Fruit fly (Drosophila melanogaster) whole organism, wandering third instar larva: Measurements from ENCODE around the gene CG34309.

Source experiments
- Abd-B ChIP-seq: fragments of >200 bp; optimal IDR thresholded peaks from 2 replicates; lab custom pipeline; 2017; ENCODE audit warnings: missing biosample characterization, missing genetic modification characterization
- CG32264 ChIP-seq: fragments of 200-800 bp; sonication (Bioruptor generic); optimal IDR thresholded peaks from 2 replicates; lab custom pipeline; 2016; ENCODE audit warnings: missing biosample characterization, missing genetic modification characterization
- CG9705 ChIP-seq: fragments of 200-800 bp; sonication (Bioruptor generic); optimal IDR thresholded peaks from 2 replicates; lab custom pipeline; 2018; ENCODE audit warnings: missing biosample characterization, mild to moderate bottlenecking, missing genetic modification characterization
- CrebA ChIP-seq: fragments of 200-800 bp; sonication (Bioruptor generic); optimal IDR thresholded peaks from 2 replicates; lab custom pipeline; 2016; ENCODE audit warnings: missing biosample characterization, mild to moderate bottlenecking, missing genetic modification characterization, borderline replicate concordance
- Dfd ChIP-seq: fragments of >200 bp; optimal IDR thresholded peaks from 2 replicates; lab custom pipeline; 2017; ENCODE audit warnings: missing biosample characterization, missing genetic modification characterization
- Dif ChIP-seq: fragments of 200-275, 200-300 bp; sonication (Bioruptor generic); optimal IDR thresholded peaks from 2 replicates; lab custom pipeline; 2018; ENCODE audit warnings: missing biosample characterization, missing genetic modification characterization; ENCODE audit not compliant: partially characterized antibody
- GATAd ChIP-seq: sonication (Bioruptor generic); optimal IDR thresholded peaks from 2 replicates; lab custom pipeline; 2016; ENCODE audit warnings: missing biosample characterization, missing genetic modification characterization
- HLH106 ChIP-seq: fragments of 200-800 bp; optimal IDR thresholded peaks from 3 replicates; lab custom pipeline; 2019; ENCODE audit warnings: missing biosample characterization, mild to moderate bottlenecking, missing genetic modification characterization, moderate library complexity
- Hnf4 ChIP-seq: fragments of 200-800 bp; sonication (Bioruptor generic); optimal IDR thresholded peaks from 2 replicates; lab custom pipeline; 2016; ENCODE audit warnings: missing biosample characterization, mild to moderate bottlenecking, missing genetic modification characterization
- Hr78 ChIP-seq: fragments of >200 bp; optimal IDR thresholded peaks from 2 replicates; lab custom pipeline; 2017; ENCODE audit warnings: missing biosample characterization, missing genetic modification characterization
- Hr83 ChIP-seq: fragments of 200-300 bp; sonication (Bioruptor generic); optimal IDR thresholded peaks from 2 replicates; lab custom pipeline; 2016; ENCODE audit warnings: missing biosample characterization, mild to moderate bottlenecking, missing genetic modification characterization, moderate library complexity; ENCODE audit not compliant: poor library complexity, severe bottlenecking
- Jra ChIP-seq: sonication (Bioruptor generic); optimal IDR thresholded peaks from 2 replicates; lab custom pipeline; 2016; ENCODE audit warnings: missing biosample characterization, missing genetic modification characterization
- Mio ChIP-seq: sonication (Bioruptor generic); optimal IDR thresholded peaks from 2 replicates; lab custom pipeline; 2016; ENCODE audit warnings: missing biosample characterization, missing genetic modification characterization
- Myc ChIP-seq: fragments of >200 bp; optimal IDR thresholded peaks from 2 replicates; lab custom pipeline; 2017
- N ChIP-seq: fragments of >200 bp; optimal IDR thresholded peaks from 2 replicates; lab custom pipeline; 2018; ENCODE audit warnings: missing biosample characterization, missing external identifiers, missing genetic modification characterization
- OdsH ChIP-seq: fragments of 200-800 bp; sonication (Bioruptor generic); optimal IDR thresholded peaks from 2 replicates; lab custom pipeline; 2016; ENCODE audit warnings: missing biosample characterization, mild to moderate bottlenecking, missing genetic modification characterization
- Rel ChIP-seq, 2 experiments: fragments of 200-800 bp; sonication (Bioruptor generic) in 1 of 2; optimal IDR thresholded peaks; 2 replicates in 1 of 2; 3 replicates in 1 of 2; lab custom pipeline; 2016 to 2019; ENCODE audit warnings: mild to moderate bottlenecking in 2 of 2, missing biosample characterization in 2 of 2, missing genetic modification characterization in 2 of 2, moderate library complexity in 1 of 2
- Sp1 ChIP-seq: fragments of 200-800 bp; sonication (Bioruptor generic); optimal IDR thresholded peaks from 3 replicates; lab custom pipeline; 2019; ENCODE audit warnings: missing biosample characterization, mild to moderate bottlenecking, missing genetic modification characterization, moderate library complexity
- Vsx2 ChIP-seq: fragments of 200-300, 225-300 bp; sonication (Bioruptor generic); optimal IDR thresholded peaks from 2 replicates; lab custom pipeline; 2018; ENCODE audit warnings: missing biosample characterization, missing genetic modification characterization; ENCODE audit not compliant: partially characterized antibody
- br ChIP-seq: fragments of 200-800 bp; sonication (Bioruptor generic); optimal IDR thresholded peaks from 2 replicates; lab custom pipeline; 2016; ENCODE audit warnings: missing biosample characterization, missing genetic modification characterization
- brk ChIP-seq: fragments of 200-800 bp; sonication (Bioruptor generic); optimal IDR thresholded peaks from 2 replicates; lab custom pipeline; 2016; ENCODE audit warnings: missing biosample characterization, mild to moderate bottlenecking, missing genetic modification characterization
- dl ChIP-seq, 2 experiments: fragments of 175-275, 200-275 bp in 1 of 2; fragments of 200-275 bp in 1 of 2; sonication (Bioruptor generic); optimal IDR thresholded peaks; lab custom pipeline; 2018; ENCODE audit warnings: mild to moderate bottlenecking in 2 of 2, missing biosample characterization in 2 of 2, missing genetic modification characterization in 2 of 2, moderate library complexity in 2 of 2; ENCODE audit not compliant: partially characterized antibody in 2 of 2, insufficient read depth in 1 of 2
- dmrt93B ChIP-seq: fragments of 200-800 bp; sonication (Bioruptor generic); optimal IDR thresholded peaks from 2 replicates; lab custom pipeline; 2018; ENCODE audit warnings: missing biosample characterization, mild to moderate bottlenecking, missing genetic modification characterization
- dsf ChIP-seq: sonication (Bioruptor generic); optimal IDR thresholded peaks from 2 replicates; lab custom pipeline; 2016; ENCODE audit warnings: missing biosample characterization, missing genetic modification characterization, borderline replicate concordance
- ey ChIP-seq: fragments of 200-800 bp; sonication (Bioruptor generic); optimal IDR thresholded peaks from 2 replicates; lab custom pipeline; 2016; ENCODE audit warnings: missing biosample characterization, missing genetic modification characterization
- foxo ChIP-seq, 2 experiments: fragments of 200-800 bp; sonication (Bioruptor generic); optimal IDR thresholded peaks; 2 replicates in 1 of 2; 3 replicates in 1 of 2; lab custom pipeline; 2016 to 2017; ENCODE audit warnings: missing biosample characterization in 2 of 2, missing genetic modification characterization in 2 of 2
- fru ChIP-seq: fragments of 200-800 bp; sonication (Bioruptor generic); optimal IDR thresholded peaks from 3 replicates; lab custom pipeline; 2016; ENCODE audit warnings: missing biosample characterization, mild to moderate bottlenecking, missing genetic modification characterization
- h ChIP-seq: fragments of 200-800 bp; sonication (Bioruptor generic); optimal IDR thresholded peaks from 3 replicates; lab custom pipeline; 2016; ENCODE audit warnings: missing biosample characterization, mild to moderate bottlenecking, missing genetic modification characterization
- jim ChIP-seq: fragments of 175-275, 200-325 bp; sonication (Bioruptor generic); optimal IDR thresholded peaks from 2 replicates; lab custom pipeline; 2016; ENCODE audit warnings: missing biosample characterization, mild to moderate bottlenecking, missing genetic modification characterization
- lola ChIP-seq: fragments of >200 bp; optimal IDR thresholded peaks from 2 replicates; lab custom pipeline; 2017; ENCODE audit warnings: missing biosample characterization, missing genetic modification characterization
- pan ChIP-seq: fragments of >200 bp; optimal IDR thresholded peaks from 2 replicates; lab custom pipeline; 2017
- psq ChIP-seq: fragments of 200-800 bp; sonication (Bioruptor generic); optimal IDR thresholded peaks from 3 replicates; lab custom pipeline; 2017; ENCODE audit warnings: missing biosample characterization, mild to moderate bottlenecking, missing genetic modification characterization, moderate library complexity
- rgr ChIP-seq: fragments of 200-800 bp; sonication (Bioruptor generic); optimal IDR thresholded peaks from 3 replicates; lab custom pipeline; 2016; ENCODE audit warnings: missing biosample characterization, mild to moderate bottlenecking, missing genetic modification characterization
- sage ChIP-seq: fragments of 200-800 bp; sonication (Bioruptor generic); optimal IDR thresholded peaks from 2 replicates; lab custom pipeline; 2016; ENCODE audit warnings: missing biosample characterization, mild to moderate bottlenecking, missing genetic modification characterization
- sv ChIP-seq: fragments of 200-800 bp; sonication (Bioruptor generic); optimal IDR thresholded peaks from 3 replicates; lab custom pipeline; 2016; ENCODE audit warnings: missing biosample characterization, missing genetic modification characterization
- tai ChIP-seq: sonication (Bioruptor generic); optimal IDR thresholded peaks from 2 replicates; lab custom pipeline; 2016; ENCODE audit warnings: missing biosample characterization, missing genetic modification characterization
- usp ChIP-seq: fragments of >200 bp; optimal IDR thresholded peaks from 2 replicates; lab custom pipeline; 2017; ENCODE audit warnings: missing biosample characterization, missing genetic modification characterization
- woc ChIP-seq: sonication (Bioruptor generic); optimal IDR thresholded peaks from 2 replicates; lab custom pipeline; 2016; ENCODE audit warnings: missing biosample characterization, mild to moderate bottlenecking, missing genetic modification characterization

Gene CG34309

DNA sequence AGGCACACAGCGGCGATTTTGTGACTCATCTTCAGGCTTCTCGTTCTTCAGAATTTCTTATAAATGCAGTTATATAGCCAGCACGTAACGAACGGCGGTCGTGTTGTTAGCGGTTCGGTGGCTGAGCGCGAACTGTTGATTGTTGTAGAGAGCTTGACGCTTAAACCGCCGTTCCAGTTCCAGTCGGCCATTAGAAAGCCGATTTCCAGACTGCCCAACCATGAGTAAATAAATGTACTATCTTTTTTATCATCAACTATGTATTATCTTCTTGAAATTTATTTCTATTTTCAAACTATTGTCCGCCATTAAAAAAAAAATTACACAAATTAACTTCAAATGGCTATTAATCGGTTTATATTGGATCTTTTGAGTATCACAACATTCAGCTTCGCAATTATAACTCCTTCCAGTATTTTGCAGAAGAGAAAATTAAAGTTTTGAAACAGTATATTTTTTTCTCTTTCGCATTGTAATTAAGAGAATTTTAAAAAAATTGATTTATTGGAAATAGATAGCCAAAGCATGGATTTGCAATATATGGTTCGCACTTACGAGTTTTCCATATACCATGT lies 29.4 kb downstream of the CG34309 start, which contains the start of gene GILT1:
Gene GILT1, minus strand, starts transcription at position 141 of the 575 bp plus-strand sequence.
- peak; percentile 48 for TF ChIP-seq tai (GFP tag; lab: Kevin White, UChicago)
- peak; percentile 18 for TF ChIP-seq Hr83
- peak; percentile 0 for TF ChIP-seq woc
- peak; percentile 42 for TF ChIP-seq br (GFP tag; lab: Kevin White, UChicago)
- peak; percentile 5 for TF ChIP-seq h
- no peak for TF ChIP-seq ey (GFP tag; lab: Kevin White, UChicago)
- TF ChIP-seq brk, result peak; percentile 58
- TF ChIP-seq usp (GFP tag; lab: Kevin White, UChicago), result no peak
- TF ChIP-seq rgr (GFP tag; lab: Kevin White, UChicago), result peak; percentile 35
- TF ChIP-seq Myc (lab: Kevin White, UChicago), result no peak
- TF ChIP-seq dmrt93B (GFP tag; lab: Kevin White, UChicago), result no peak
- peak in 1 of 2 experiments; percentile 5 for TF ChIP-seq foxo (GFP tag; optimal IDR thresholded peaks at IDR 0.05; lab: Kevin White, UChicago)
- TF ChIP-seq Jra, result peak; percentile 45
- TF ChIP-seq, all 38 proteins: peak for 9

DNA sequence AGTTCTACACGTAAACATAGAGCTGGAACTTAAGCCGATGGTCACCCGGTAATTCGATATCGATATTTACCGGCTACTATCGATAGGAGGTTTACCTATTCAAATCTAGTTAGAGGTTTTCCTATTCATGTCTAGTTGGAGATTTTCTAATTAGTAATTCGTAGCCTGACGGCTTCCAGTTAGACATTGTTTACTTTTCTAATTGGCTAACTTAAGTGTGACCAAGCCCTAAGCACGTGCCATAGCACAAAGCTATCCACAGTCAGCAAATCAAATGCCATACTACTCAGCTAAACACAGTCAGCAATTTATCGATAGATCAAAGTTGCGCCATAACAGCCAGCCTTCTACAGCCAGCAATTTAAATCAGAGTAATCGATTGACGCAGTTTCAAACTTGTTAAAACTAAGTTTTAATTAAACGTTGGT lies 30.6 kb downstream of the CG34309 start, which contains the start of gene Dpm3:
Gene Dpm3, minus strand, starts transcription at position 20 of the 428 bp plus-strand sequence.
- TF ChIP-seq Jra (no peak), brk (no peak), psq (GFP tag; lab: Kevin White, UChicago) (no peak), Sp1 (no peak), foxo (GFP tag; optimal IDR thresholded peaks at IDR 0.05; lab: Kevin White, UChicago) (no peak), Hr83 (no peak), Dfd (no peak), br (GFP tag; lab: Kevin White, UChicago) (no peak), CG9705 (GFP tag; lab: Kevin White, UChicago) (no peak), sage (GFP tag; lab: Kevin White, UChicago) (no peak), dsf (GFP tag; lab: Kevin White, UChicago) (no peak), HLH106 (tag; lab: Kevin White, UChicago) (peak; percentile 15), pan (lab: Kevin White, UChicago) (no peak), lola (no peak), dmrt93B (GFP tag; lab: Kevin White, UChicago) (no peak), Dif (GFP tag; lab: Kevin White, UChicago) (peak; percentile 99), GATAd (GFP tag; lab: Kevin White, UChicago) (no peak), Myc (lab: Kevin White, UChicago) (no peak), CrebA (GFP tag; lab: Kevin White, UChicago) (no peak), Hr78 (GFP tag; lab: Kevin White, UChicago) (no peak), ey (GFP tag; lab: Kevin White, UChicago) (no peak), N (GFP tag; lab: Kevin White, UChicago) (no peak), Hnf4 (GFP tag; lab: Kevin White, UChicago) (peak; percentile 25), dl (GFP tag; optimal IDR thresholded peaks at IDR 0.05; lab: Kevin White, UChicago; ENCODE audit: insufficient read depth in 1 of 2, partially characterized antibody in 2 of 2) (peak; percentile 30 to 85), fru (GFP tag; lab: Kevin White, UChicago) (no peak), h (no peak), tai (GFP tag; lab: Kevin White, UChicago) (no peak), OdsH (GFP tag; lab: Kevin White, UChicago) (no peak), woc (no peak), Vsx2 (GFP tag; lab: Kevin White, UChicago) (peak; percentile 99), jim (GFP tag; lab: Kevin White, UChicago) (no peak), CG32264 (GFP tag; lab: Kevin White, UChicago) (no peak), sv (GFP tag; lab: Kevin White, UChicago) (no peak), rgr (GFP tag; lab: Kevin White, UChicago) (no peak), Rel (GFP tag; optimal IDR thresholded peaks at IDR 0.05; lab: Kevin White, UChicago) (no peak), Rel (tag; optimal IDR thresholded peaks at IDR 0.05; lab: Kevin White, UChicago) (no peak), Mio (GFP tag; lab: Kevin White, UChicago) (no peak), Abd-B (GFP tag; lab: Kevin White, UChicago) (no peak), usp (GFP tag; lab: Kevin White, UChicago) (no peak)
- TF ChIP-seq, all 38 proteins: peak for 5
